Worm (Caenorhabditis elegans) whole organism, early embryonic: ENCODE data around the gene mec-15.

Experiments
- ama-1 ChIP-seq: fragments of 150-350 bp; optimal IDR thresholded peaks from 2 replicates; lab custom pipeline; 2014
- flt-1 ChIP-seq: fragments of 200-800 bp; sonication (Bioruptor generic); IDR thresholded peaks from 2 replicates; pipeline ENCODE4 v1.3.6; 2022; ENCODE audit warnings: missing genetic modification characterization, missing compliant biosample characterization
- sea-1 ChIP-seq: fragments of 200-800 bp; sonication (Bioruptor generic); conservative IDR thresholded peaks from 2 replicates; pipeline ENCODE4 v1.3.6; 2022; ENCODE audit warnings: missing genetic modification characterization, missing compliant biosample characterization

DNA sequence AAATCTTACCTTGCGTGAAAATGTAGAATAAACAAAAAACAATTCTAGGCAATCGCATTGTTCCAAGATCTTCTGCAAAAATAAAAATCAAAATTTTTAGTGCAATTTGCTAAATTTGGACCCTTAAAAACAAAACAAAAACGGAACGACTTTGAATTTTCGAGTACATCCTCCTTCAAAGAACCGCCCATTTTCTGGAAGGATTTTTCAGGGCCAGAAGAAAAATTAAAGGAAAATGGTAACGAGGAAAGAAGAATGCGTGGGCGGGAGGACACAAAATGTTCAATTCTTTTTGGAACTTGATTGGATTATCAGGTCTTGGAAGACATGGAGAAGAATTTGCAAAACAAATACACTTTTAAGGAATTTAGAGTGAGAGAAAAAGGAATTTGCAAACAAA is 31.6 kb upstream of the mec-15 start, which contains the start of gene F54B3.4:
- TF ChIP-seq ama-1 (lab: Kevin White, UChicago) (no peak), sea-1 (no peak), flt-1 (no peak)
